Worm (Caenorhabditis elegans) whole organism, L4 larva: ENCODE data around the gene skr-4.

ENCODE experiments used
- ceh-62 ChIP-seq: sonication (generic microtip); optimal IDR thresholded peaks from 2 replicates; lab custom pipeline; 2017; ENCODE audit warnings: missing biosample characterization, missing genetic modification characterization
- egl-27 ChIP-seq: sonication (generic microtip); optimal IDR thresholded peaks from 3 replicates; lab custom pipeline; 2017; ENCODE audit warnings: missing biosample characterization, missing genetic modification reagents, missing genetic modification characterization
- lin-29 ChIP-seq: fragments of 200-800 bp; sonication (Bioruptor generic); IDR thresholded peaks from 2 replicates; pipeline ENCODE4 v1.3.6; 2022; ENCODE audit warnings: missing genetic modification reagents, missing genetic modification characterization, missing compliant biosample characterization
- mep-1 ChIP-seq: fragments of 150-350 bp; sonication (generic microtip); optimal IDR thresholded peaks from 3 replicates; lab custom pipeline; 2014; ENCODE audit warnings: missing biosample characterization, missing genetic modification characterization
- nhr-25 ChIP-seq: sonication (generic microtip); optimal IDR thresholded peaks from 2 replicates; lab custom pipeline; 2017; ENCODE audit warnings: missing genetic modification characterization, mild to moderate bottlenecking, missing compliant biosample characterization, antibody characterized with exemption, moderate library complexity, borderline replicate concordance; ENCODE audit not compliant: insufficient read depth
- nhr-28 ChIP-seq: fragments of 150-350 bp; optimal IDR thresholded peaks from 2 replicates; lab custom pipeline; 2014; ENCODE audit warnings: missing biosample characterization, missing genetic modification characterization
- nhr-42 ChIP-seq: fragments of 200-800 bp; sonication (Bioruptor generic); IDR thresholded peaks from 2 replicates; pipeline ENCODE4 v1.3.6; 2022; ENCODE audit warnings: missing genetic modification characterization, missing compliant biosample characterization
- rbr-2 ChIP-seq: sonication (generic microtip); optimal IDR thresholded peaks from 2 replicates; lab custom pipeline; 2016; ENCODE audit warnings: missing genotype, missing genetic modification characterization, missing compliant biosample characterization
- sdz-12 ChIP-seq: fragments of 200-800 bp; sonication (Bioruptor generic); optimal IDR thresholded peaks from 2 replicates; lab custom pipeline; 2018; ENCODE audit warnings: mild to moderate bottlenecking, missing genetic modification characterization, missing compliant biosample characterization
- snpc-4 ChIP-seq: fragments of 150-350 bp; optimal IDR thresholded peaks from 2 replicates; lab custom pipeline; 2014; ENCODE audit warnings: missing biosample characterization, missing genetic modification characterization
- spr-3 ChIP-seq: fragments of 200-800 bp; sonication (Bioruptor generic); optimal IDR thresholded peaks from 2 replicates; lab custom pipeline; 2018; ENCODE audit warnings: mild to moderate bottlenecking, missing genetic modification characterization, missing compliant biosample characterization
- unc-39 ChIP-seq: sonication (generic microtip); optimal IDR thresholded peaks from 2 replicates; lab custom pipeline; 2017; ENCODE audit warnings: missing biosample characterization, missing genetic modification characterization
- unc-62 ChIP-seq, 3 experiments: fragments of 150-350 bp in 1 of 3; sonication (generic microtip); optimal IDR thresholded peaks in 2 of 3; peaks in 1 of 3; 1 replicate in 1 of 3; 2 replicates in 2 of 3; lab custom pipeline; 2014 to 2017; ENCODE audit warnings: missing biosample characterization in 3 of 3, missing genetic modification characterization in 3 of 3, missing genetic modification reagents in 3 of 3, missing genotype in 1 of 3
- zag-1 ChIP-seq: fragments of 150-350 bp; optimal IDR thresholded peaks from 2 replicates; lab custom pipeline; 2014; ENCODE audit warnings: missing biosample characterization, missing genetic modification characterization

DNA sequence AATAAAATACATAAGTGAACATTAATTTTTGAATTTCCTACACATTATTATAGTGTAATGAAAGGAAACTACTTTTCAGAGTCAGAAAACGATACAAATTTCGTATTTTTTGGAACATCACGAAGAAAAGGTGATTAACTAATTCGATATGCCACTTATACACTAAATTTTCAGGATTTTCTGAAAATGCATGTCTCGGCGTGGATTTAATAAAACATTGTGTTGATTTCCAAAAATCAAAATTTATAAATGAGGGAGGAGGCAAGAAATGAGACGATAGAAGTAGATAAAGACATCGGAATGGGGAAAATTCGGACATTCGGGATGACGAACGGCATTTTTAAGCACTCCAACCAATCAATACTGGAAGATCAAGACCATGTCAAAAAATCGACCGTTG is 24.9 kb upstream of the skr-4 start, which contains the start of gene Y116F11B.14:
- TF ChIP-seq sdz-12 (GFP tag; lab: Kevin White, UChicago), result no peak
- no peak for TF ChIP-seq egl-27 (tag; lab: Kevin White, UChicago)
- no peak for TF ChIP-seq snpc-4 (tag; lab: Kevin White, UChicago)
- no peak for TF ChIP-seq spr-3 (GFP tag; lab: Kevin White, UChicago)
- TF ChIP-seq unc-39 (tag; lab: Kevin White, UChicago), result no peak
- no peak for TF ChIP-seq nhr-25 (tag; lab: Kevin White, UChicago)
- no peak for TF ChIP-seq ceh-62 (tag; lab: Kevin White, UChicago)
- no peak for TF ChIP-seq nhr-42 (GFP tag; lab: Robert Waterston, UW)
- no peak for TF ChIP-seq zag-1 (tag; lab: Kevin White, UChicago)
- no peak for TF ChIP-seq mep-1 (tag; lab: Kevin White, UChicago)
- no peak for TF ChIP-seq lin-29 (GFP tag; lab: Robert Waterston, UW)
- TF ChIP-seq unc-62 (GFP tag; optimal IDR thresholded peaks at IDR 0.05 in 1 of 2; lab: Kevin White, UChicago), result no peak
- TF ChIP-seq unc-62 (tag; optimal IDR thresholded peaks at IDR 0.05; lab: Kevin White, UChicago), result no peak
- no peak for TF ChIP-seq rbr-2 (tag; lab: Kevin White, UChicago)
- no peak for TF ChIP-seq nhr-28 (tag; lab: Kevin White, UChicago)
